Fruit fly (Drosophila melanogaster): ENCODE results near the gene CG17027.

Gene CG17027

dm6 chr3L:16028924-16029323 is 49.0 kb downstream of the CG17027 start:
- TF ChIP-seq CG13204 (GFP tag; optimal IDR thresholded peaks at IDR 0.05) (no peak), Snoo (tag; optimal IDR thresholded peaks at IDR 0.05) (no peak), Pif1B (GFP tag; optimal IDR thresholded peaks at IDR 0.05) (no peak), CG17806 (tag; optimal IDR thresholded peaks at IDR 0.05) (no peak), Ets98B (GFP tag; IDR thresholded peaks at IDR 0.05) (no peak), CG14655 (GFP tag; optimal IDR thresholded peaks at IDR 0.05) (no peak), CG34367 (tag; optimal IDR thresholded peaks at IDR 0.05) (no peak), CG12605 (GFP tag; IDR thresholded peaks at IDR 0.05) (no peak), CG15710 (tag; optimal IDR thresholded peaks at IDR 0.05) (no peak), CG9948 (tag; optimal IDR thresholded peaks at IDR 0.05) (no peak), CG32121 (GFP tag; IDR thresholded peaks at IDR 0.05) (no peak), CG8301 (tag; optimal IDR thresholded peaks at IDR 0.05) (no peak), Pif1A (GFP tag; optimal IDR thresholded peaks at IDR 0.05) (no peak), D1 (tag; optimal IDR thresholded peaks at IDR 0.05) (no peak), fd96Ca (GFP tag; IDR thresholded peaks at IDR 0.05) (no peak), CG4496 (GFP tag; IDR thresholded peaks at IDR 0.05) (no peak), EcR (GFP tag; optimal IDR thresholded peaks at IDR 0.05) (no peak), gl (tag; optimal IDR thresholded peaks at IDR 0.05) (no peak), rn (GFP tag; IDR thresholded peaks at IDR 0.05) (no peak), CG10348 (GFP tag; IDR thresholded peaks at IDR 0.05) (no peak)
